Fruit fly (Drosophila melanogaster): Measurements from ENCODE around the gene CG7179.

dm6 chr2L:7779785-7780184 lies 2.0 kb upstream of the CG7179 start, which contains the start of gene Uro:
- TF ChIP-seq OdsH (GFP tag; optimal IDR thresholded peaks at IDR 0.05) (no peak), Vsx2 (GFP tag; optimal IDR thresholded peaks at IDR 0.05; ENCODE audit: partially characterized antibody) (no peak), psq (GFP tag; optimal IDR thresholded peaks at IDR 0.05) (no peak), Hr78 (GFP tag; optimal IDR thresholded peaks at IDR 0.05) (no peak), woc (GFP tag; optimal IDR thresholded peaks at IDR 0.05) (no peak), fru (GFP tag; optimal IDR thresholded peaks at IDR 0.05) (no peak), lola (GFP tag; optimal IDR thresholded peaks at IDR 0.05) (no peak)
